Worm (Caenorhabditis elegans) whole organism, L4 larva: ENCODE data around the gene lst-4.

Experiments used
- D1046.2 ChIP-seq: fragments of 200-800 bp; sonication (Bioruptor generic); IDR thresholded peaks from 2 replicates; pipeline ENCODE4 v1.3.6; 2022; ENCODE audit warnings: missing genetic modification characterization, missing compliant biosample characterization
- F44E2.7 ChIP-seq: fragments of 200-800 bp; sonication (Bioruptor generic); IDR thresholded peaks from 2 replicates; pipeline ENCODE4 v2.1.2; 2022; ENCODE audit warnings: missing genetic modification characterization, missing compliant biosample characterization
- T26A8.4 ChIP-seq: fragments of 200-800 bp; sonication (Bioruptor generic); IDR thresholded peaks from 2 replicates; pipeline ENCODE4 v1.3.6; 2022; ENCODE audit warnings: missing genetic modification characterization, missing compliant biosample characterization
- Y5F2A.4 ChIP-seq: fragments of 200-800 bp; sonication (Bioruptor generic); optimal IDR thresholded peaks from 2 replicates; lab custom pipeline; 2018; ENCODE audit warnings: mild to moderate bottlenecking, missing genetic modification characterization, missing compliant biosample characterization
- ZK337.2 ChIP-seq: fragments of 200-800 bp; sonication (Bioruptor generic); IDR thresholded peaks from 2 replicates; pipeline ENCODE4 v1.3.6; 2022; ENCODE audit warnings: missing genetic modification reagents, missing genetic modification characterization, missing compliant biosample characterization
- aha-1 ChIP-seq: fragments of 150-350 bp; peaks from one replicate; lab custom pipeline; 2014; ENCODE audit warnings: missing biosample characterization, missing genetic modification characterization
- ama-1 ChIP-seq: fragments of 150-350 bp; optimal IDR thresholded peaks from 2 replicates; lab custom pipeline; 2014; ENCODE audit warnings: inconsistent platforms, mixed read lengths
- ceh-28 ChIP-seq: fragments of 150-350 bp; optimal IDR thresholded peaks from 2 replicates; lab custom pipeline; 2014; ENCODE audit warnings: missing biosample characterization, missing genetic modification reagents, missing genetic modification characterization
- ceh-32 ChIP-seq: sonication (generic microtip); optimal IDR thresholded peaks from 2 replicates; lab custom pipeline; 2016; ENCODE audit warnings: mild to moderate bottlenecking, missing genetic modification characterization, missing compliant biosample characterization; ENCODE audit not compliant: poor library complexity
- ceh-44 ChIP-seq: fragments of 200-800 bp; sonication (Bioruptor generic); IDR thresholded peaks from 2 replicates; pipeline ENCODE4 v1.3.6; 2022; ENCODE audit warnings: missing genetic modification reagents, missing genetic modification characterization, missing compliant biosample characterization
- ces-1 ChIP-seq: fragments of 150-350 bp; sonication (generic microtip); optimal IDR thresholded peaks from 4 replicates; lab custom pipeline; 2014; ENCODE audit warnings: missing biosample characterization, missing genetic modification reagents, missing genetic modification characterization
- cey-2 ChIP-seq: sonication (generic microtip); optimal IDR thresholded peaks from 3 replicates; lab custom pipeline; 2017; ENCODE audit warnings: missing genetic modification characterization, mild to moderate bottlenecking, missing compliant biosample characterization, antibody characterized with exemption, borderline replicate concordance; ENCODE audit not compliant: insufficient read depth
- dmd-6 ChIP-seq: fragments of 200-800 bp; sonication (Bioruptor generic); IDR thresholded peaks from 2 replicates; pipeline ENCODE4 v1.3.6; 2022; ENCODE audit warnings: missing genetic modification reagents, missing genetic modification characterization, missing compliant biosample characterization
- dpl-1 ChIP-seq: fragments of 150-350 bp; optimal IDR thresholded peaks from 2 replicates; lab custom pipeline; 2014; ENCODE audit warnings: missing biosample characterization, missing genetic modification reagents, missing genetic modification characterization
- duxl-1 ChIP-seq: sonication (generic microtip); optimal IDR thresholded peaks from 2 replicates; lab custom pipeline; 2016; ENCODE audit warnings: mild to moderate bottlenecking, missing genetic modification characterization, moderate library complexity, missing compliant biosample characterization; ENCODE audit not compliant: poor library complexity
- egl-27 ChIP-seq: sonication (generic microtip); optimal IDR thresholded peaks from 3 replicates; lab custom pipeline; 2017; ENCODE audit warnings: missing biosample characterization, missing genetic modification reagents, missing genetic modification characterization
- fkh-10 ChIP-seq: fragments of 150-350 bp; optimal IDR thresholded peaks from 2 replicates; lab custom pipeline; 2014; ENCODE audit warnings: missing biosample characterization, missing genetic modification reagents, missing genetic modification characterization
- gei-8 ChIP-seq: fragments of 200-800 bp; sonication (Bioruptor generic); optimal IDR thresholded peaks from 2 replicates; lab custom pipeline; 2018; ENCODE audit warnings: mild to moderate bottlenecking, missing genetic modification characterization, missing compliant biosample characterization
- hlh-11 ChIP-seq: fragments of 200-800 bp; sonication (Bioruptor generic); optimal IDR thresholded peaks from 2 replicates; lab custom pipeline; 2018; ENCODE audit warnings: mild to moderate bottlenecking, missing genetic modification characterization, missing compliant biosample characterization
- lim-7 ChIP-seq: fragments of 200-800 bp; sonication (Bioruptor generic); IDR thresholded peaks from 2 replicates; pipeline ENCODE4 v1.3.6; 2022; ENCODE audit warnings: missing genetic modification characterization, missing compliant biosample characterization
- lin-1 ChIP-seq: fragments of 200-800 bp; sonication (Bioruptor generic); IDR thresholded peaks from 2 replicates; pipeline ENCODE4 v1.3.6; 2022; ENCODE audit warnings: missing genetic modification reagents, missing genetic modification characterization, missing compliant biosample characterization
- lin-39 ChIP-seq: fragments of 150-350 bp; optimal IDR thresholded peaks from 2 replicates; lab custom pipeline; 2014; ENCODE audit warnings: missing biosample characterization, missing genetic modification reagents, missing genetic modification characterization
- lir-3 ChIP-seq: sonication (generic microtip); optimal IDR thresholded peaks from 2 replicates; lab custom pipeline; 2016; ENCODE audit warnings: mild to moderate bottlenecking, missing genetic modification characterization, missing compliant biosample characterization
- lsy-2 ChIP-seq, 2 experiments: fragments of 150-350 bp in 1 of 2; sonication (generic microtip) in 1 of 2; optimal IDR thresholded peaks; 2 replicates each; lab custom pipeline; 2014 to 2017; ENCODE audit warnings: missing biosample characterization in 2 of 2, missing genetic modification characterization in 2 of 2
- madf-5 ChIP-seq, 2 experiments: fragments of 200-800 bp; sonication (Bioruptor generic); IDR thresholded peaks; 2 replicates each; pipeline ENCODE4 v1.3.6; 2022; ENCODE audit warnings: missing compliant biosample characterization in 2 of 2, missing genetic modification characterization in 2 of 2
- madf-9 ChIP-seq: fragments of 200-800 bp; sonication (Bioruptor generic); conservative IDR thresholded peaks from 2 replicates; pipeline ENCODE4 v1.3.6; 2022; ENCODE audit warnings: missing genetic modification reagents, missing genetic modification characterization, missing compliant biosample characterization
- mdt-29 ChIP-seq: fragments of 200-800 bp; sonication (Bioruptor generic); IDR thresholded peaks from 2 replicates; pipeline ENCODE4 v1.3.6; 2022; ENCODE audit warnings: missing genetic modification reagents, missing genetic modification characterization, missing compliant biosample characterization
- mes-2 ChIP-seq: sonication (generic microtip); optimal IDR thresholded peaks from 2 replicates; lab custom pipeline; 2016; ENCODE audit warnings: missing genotype, mild to moderate bottlenecking, missing genetic modification characterization, missing compliant biosample characterization; ENCODE audit not compliant: poor library complexity, severe bottlenecking
- mxl-3 ChIP-seq: fragments of 200-800 bp; sonication (Bioruptor generic); optimal IDR thresholded peaks from 2 replicates; lab custom pipeline; 2018; ENCODE audit warnings: mild to moderate bottlenecking, missing genetic modification characterization, missing compliant biosample characterization
- nhr-102 ChIP-seq: sonication (generic microtip); optimal IDR thresholded peaks from 2 replicates; lab custom pipeline; 2016; ENCODE audit warnings: mild to moderate bottlenecking, missing genetic modification characterization, moderate library complexity, missing compliant biosample characterization
- nhr-11 ChIP-seq: fragments of 150-350 bp; optimal IDR thresholded peaks from 2 replicates; lab custom pipeline; 2014; ENCODE audit warnings: missing biosample characterization, missing genetic modification characterization
- nhr-25 ChIP-seq: sonication (generic microtip); optimal IDR thresholded peaks from 2 replicates; lab custom pipeline; 2017; ENCODE audit warnings: missing genetic modification characterization, mild to moderate bottlenecking, missing compliant biosample characterization, antibody characterized with exemption, moderate library complexity, borderline replicate concordance; ENCODE audit not compliant: insufficient read depth
- nhr-42 ChIP-seq: fragments of 200-800 bp; sonication (Bioruptor generic); IDR thresholded peaks from 2 replicates; pipeline ENCODE4 v1.3.6; 2022; ENCODE audit warnings: missing genetic modification characterization, missing compliant biosample characterization
- nhr-48 ChIP-seq: sonication (generic microtip); optimal IDR thresholded peaks from 2 replicates; lab custom pipeline; 2016; ENCODE audit warnings: mild to moderate bottlenecking, missing genetic modification characterization, missing compliant biosample characterization
- pha-4 ChIP-seq, 2 experiments: fragments of 150-350 bp in 1 of 2; fragments of 200-800 bp in 1 of 2; sonication (Bioruptor generic) in 1 of 2; IDR thresholded peaks in 1 of 2; optimal IDR thresholded peaks in 1 of 2; 2 replicates each; pipeline versions ENCODE4 v1.3.6 to Lab custom; 2014 to 2022; ENCODE audit warnings: missing genetic modification characterization in 2 of 2, missing genetic modification reagents in 2 of 2, missing biosample characterization in 1 of 2, missing compliant biosample characterization in 1 of 2
- php-3 ChIP-seq: fragments of 200-800 bp; sonication (Bioruptor generic); IDR thresholded peaks from 2 replicates; pipeline ENCODE4 v1.3.6; 2022; ENCODE audit warnings: missing genetic modification reagents, missing genetic modification characterization, missing compliant biosample characterization
- rbr-2 ChIP-seq: sonication (generic microtip); optimal IDR thresholded peaks from 2 replicates; lab custom pipeline; 2016; ENCODE audit warnings: missing genotype, missing genetic modification characterization, missing compliant biosample characterization
- saeg-2 ChIP-seq: fragments of 200-800 bp; sonication (Bioruptor generic); IDR thresholded peaks from 2 replicates; pipeline ENCODE4 v1.3.6; 2022; ENCODE audit warnings: missing genetic modification reagents, missing genetic modification characterization, missing compliant biosample characterization
- sdz-12 ChIP-seq: fragments of 200-800 bp; sonication (Bioruptor generic); optimal IDR thresholded peaks from 2 replicates; lab custom pipeline; 2018; ENCODE audit warnings: mild to moderate bottlenecking, missing genetic modification characterization, missing compliant biosample characterization
- snpc-4 ChIP-seq: fragments of 150-350 bp; optimal IDR thresholded peaks from 2 replicates; lab custom pipeline; 2014; ENCODE audit warnings: missing biosample characterization, missing genetic modification characterization
- spr-1 ChIP-seq: sonication (generic microtip); optimal IDR thresholded peaks from 2 replicates; lab custom pipeline; 2016; ENCODE audit warnings: mild to moderate bottlenecking, missing genetic modification characterization, missing compliant biosample characterization
- unc-130 ChIP-seq: sonication (generic microtip); optimal IDR thresholded peaks from 2 replicates; lab custom pipeline; 2016; ENCODE audit warnings: missing genetic modification reagents, missing genetic modification characterization, missing compliant biosample characterization
- vab-7 ChIP-seq: fragments of 200-800 bp; sonication (Bioruptor generic); IDR thresholded peaks from 2 replicates; pipeline ENCODE4 v1.3.6; 2022; ENCODE audit warnings: missing genetic modification reagents, missing genetic modification characterization, missing compliant biosample characterization
- zag-1 ChIP-seq: fragments of 150-350 bp; optimal IDR thresholded peaks from 2 replicates; lab custom pipeline; 2014; ENCODE audit warnings: missing biosample characterization, missing genetic modification characterization
- zfp-2 ChIP-seq: sonication (generic microtip); optimal IDR thresholded peaks from 2 replicates; lab custom pipeline; 2016; ENCODE audit warnings: mild to moderate bottlenecking, missing genetic modification characterization, missing compliant biosample characterization
- zip-2 ChIP-seq: fragments of 150-350 bp; optimal IDR thresholded peaks from 2 replicates; lab custom pipeline; 2014; ENCODE audit warnings: missing biosample characterization, missing genetic modification characterization

Gene lst-4

ce11 chrIV:14019883-14020282, 49.8 kb downstream of the lst-4 start, which contains the start of the genes irld-56 and irld-55 (continued):
- TF ChIP-seq nhr-48 (tag; lab: Kevin White, UChicago), result no peak
- no peak for TF ChIP-seq zfp-2 (tag; lab: Kevin White, UChicago)

ce11 chrIV:14015844-14016243, 53.8 kb downstream of the lst-4 start, which contains the start of gene srw-63:
Gene srw-63, minus strand, starts transcription at chrIV:14015944.
- TF ChIP-seq aha-1, result peak; percentile 22
- TF ChIP-seq madf-9 (GFP tag; lab: Robert Waterston, UW), result no peak

ce11 chrIV:14013692-14014091, 56.0 kb downstream of the lst-4 start:
- TF ChIP-seq spr-1 (tag; lab: Kevin White, UChicago) (peak; percentile 46), F44E2.7 (GFP tag; lab: Robert Waterston, UW) (no peak), ama-1 (lab: Kevin White, UChicago) (no peak), php-3 (GFP tag; lab: Robert Waterston, UW) (no peak), lir-3 (tag; lab: Kevin White, UChicago) (peak; percentile 51), unc-130 (no peak), lsy-2 (tag; optimal IDR thresholded peaks at IDR 0.05; lab: Kevin White, UChicago) (no peak), zag-1 (tag; lab: Kevin White, UChicago) (no peak), dmd-6 (no peak), nhr-102 (tag; lab: Kevin White, UChicago) (no peak), fkh-10 (GFP tag; lab: Kevin White, UChicago) (no peak), nhr-42 (no peak), cey-2 (tag; lab: Kevin White, UChicago) (no peak), Y5F2A.4 (GFP tag; lab: Kevin White, UChicago) (peak; percentile 8), egl-27 (no peak), sdz-12 (GFP tag; lab: Kevin White, UChicago) (peak; percentile 32), vab-7 (GFP tag; lab: Robert Waterston, UW) (no peak), ceh-44 (GFP tag; lab: Robert Waterston, UW) (no peak), rbr-2 (tag; lab: Kevin White, UChicago) (no peak), mxl-3 (GFP tag; lab: Kevin White, UChicago) (no peak), gei-8 (GFP tag; lab: Kevin White, UChicago) (no peak), lim-7 (GFP tag; lab: Robert Waterston, UW) (peak; percentile 64; the same call in 1 of the 2 replicates), lin-39 (no peak), nhr-25 (tag; lab: Kevin White, UChicago) (no peak), dpl-1 (GFP tag; lab: Kevin White, UChicago) (no peak), ZK337.2 (GFP tag; lab: Robert Waterston, UW) (no peak), lin-1 (GFP tag; lab: Robert Waterston, UW) (no peak), D1046.2 (GFP tag; lab: Robert Waterston, UW) (no peak), ceh-32 (tag; lab: Kevin White, UChicago) (no peak), nhr-11 (peak; percentile 16), zip-2 (no peak), snpc-4 (peak; percentile 87), pha-4 (GFP tag; IDR thresholded peaks at IDR 0.05; lab: Robert Waterston, UW) (peak; percentile 59; the same call in 1 of the 2 replicates), pha-4 (tag; optimal IDR thresholded peaks at IDR 0.05; lab: Kevin White, UChicago) (no peak), mes-2 (no peak), madf-5 (GFP tag; IDR thresholded peaks at IDR 0.05; lab: Robert Waterston, UW) (0 out of 4 replicates have a peak, but pooled peaks of 1 of the 2 experiments have one; percentile 49), ces-1 (no peak), mdt-29 (GFP tag; lab: Robert Waterston, UW) (peak; percentile 66; the same call in 1 of the 2 replicates), nhr-48 (tag; lab: Kevin White, UChicago) (peak; percentile 37), ceh-28 (tag; lab: Kevin White, UChicago) (no peak), duxl-1 (no peak), saeg-2 (no peak), hlh-11 (tag; lab: Kevin White, UChicago) (no peak), T26A8.4 (GFP tag; lab: Robert Waterston, UW) (no peak), zfp-2 (tag; lab: Kevin White, UChicago) (no peak)
